Fruit fly (Drosophila melanogaster): Measurements from ENCODE around the gene Dpck.

The Dpck gene

DNA sequence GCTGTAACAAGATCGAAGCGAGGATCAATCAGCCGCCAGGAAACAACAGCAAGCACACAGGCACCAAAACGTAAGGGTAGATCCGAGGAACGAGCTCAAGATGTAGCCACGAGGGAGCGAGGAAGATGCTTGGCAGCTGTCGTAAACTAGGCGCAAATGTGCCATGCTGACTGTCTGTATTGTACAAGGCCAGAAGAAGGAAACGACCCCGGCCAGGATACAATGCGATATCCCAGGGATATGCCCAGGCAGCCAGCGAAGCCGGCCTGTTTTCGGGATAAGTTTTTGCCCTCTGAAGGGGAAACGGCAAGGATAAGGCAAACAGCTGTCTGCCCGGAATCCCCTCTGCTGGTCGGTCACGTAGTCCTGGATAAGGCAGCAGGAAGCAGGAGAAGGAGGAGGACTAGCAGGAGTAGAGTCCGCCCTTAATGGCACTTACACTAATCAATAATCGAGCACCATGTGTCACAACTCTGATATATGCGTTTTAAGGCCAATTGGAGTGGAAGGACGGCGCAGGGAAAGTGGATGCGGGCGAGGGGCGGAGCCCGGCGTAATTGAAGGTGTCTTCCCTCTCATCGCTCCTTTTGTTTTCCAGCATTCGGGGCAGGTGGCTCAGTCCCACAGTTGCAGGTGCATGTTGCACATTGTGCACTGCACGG, 23.7 kb downstream of the Dpck start (continued):
- no peak for TF ChIP-seq en (GFP tag; optimal IDR thresholded peaks at IDR 0.05)
- TF ChIP-seq Ets65A (GFP tag): peak; percentile 14
- peak; percentile 94 for TF ChIP-seq D (optimal IDR thresholded peaks at IDR 0.05)
- TF ChIP-seq D (GFP tag; optimal IDR thresholded peaks at IDR 0.05): no peak
- no peak for TF ChIP-seq Dip2 (GFP tag; IDR thresholded peaks at IDR 0.05)
- no peak for TF ChIP-seq Jarid2 (GFP tag; optimal IDR thresholded peaks at IDR 0.05)
- TF ChIP-seq sens (GFP tag): peak; percentile 70
- no peak for TF ChIP-seq Abd-B (GFP tag; optimal IDR thresholded peaks at IDR 0.05)
- TF ChIP-seq crol (GFP tag; IDR thresholded peaks at IDR 0.05): peak; percentile 62; the same call in 1 of the 2 replicates
- TF ChIP-seq sr (GFP tag; IDR thresholded peaks at IDR 0.05): no peak
- TF ChIP-seq twi (tag; optimal IDR thresholded peaks at IDR 0.05): peak; percentile 93
- no peak for TF ChIP-seq salm (tag; optimal IDR thresholded peaks at IDR 0.05)
- TF ChIP-seq al (GFP tag; IDR thresholded peaks at IDR 0.05): no peak
- no peak for TF ChIP-seq TFAM (GFP tag; optimal IDR thresholded peaks at IDR 0.05)
- peak; percentile 85 for TF ChIP-seq CG2199 (GFP tag; IDR thresholded peaks at IDR 0.05)
- TF ChIP-seq kni (GFP tag; optimal IDR thresholded peaks at IDR 0.05): peak; percentile 50
- TF ChIP-seq CG13296 (GFP tag; optimal IDR thresholded peaks at IDR 0.05): no peak
- TF ChIP-seq insv (GFP tag; optimal IDR thresholded peaks at IDR 0.05): peak in 1 of 2 experiments; percentile 76
- TF ChIP-seq CG14860 (GFP tag; IDR thresholded peaks at IDR 0.05; ENCODE audit: partially characterized antibody): no peak
- TF ChIP-seq sens-2 (GFP tag; IDR thresholded peaks at IDR 0.05): no peak
- no peak for TF ChIP-seq Chrac-16 (GFP tag; optimal IDR thresholded peaks at IDR 0.05)
- peak; percentile 90 for TF ChIP-seq pros (GFP tag; optimal IDR thresholded peaks at IDR 0.05)
- TF ChIP-seq CG4360 (GFP tag; IDR thresholded peaks at IDR 0.05): 0 out of 2 replicates have a peak, but pooled peaks have one; percentile 22
- TF ChIP-seq Fer2 (tag; optimal IDR thresholded peaks at IDR 0.05): no peak
- TF ChIP-seq CG12155 (GFP tag; optimal IDR thresholded peaks at IDR 0.05): no peak
- peak; percentile 62 for TF ChIP-seq hth (optimal IDR thresholded peaks at IDR 0.05)
- TF ChIP-seq Elba2 (GFP tag; optimal IDR thresholded peaks at IDR 0.05): peak; percentile 18

- TF ChIP-seq vnd (GFP tag; IDR thresholded peaks at IDR 0.05; ENCODE audit: partially characterized antibody): no peak
- TF ChIP-seq bab2 (GFP tag; optimal IDR thresholded peaks at IDR 0.05): peak; percentile 23
- peak in 1 of 2 experiments; percentile 35 for TF ChIP-seq Pdp1 (GFP tag; optimal IDR thresholded peaks at IDR 0.05)
- TF ChIP-seq CG18262 (tag; optimal IDR thresholded peaks at IDR 0.05): peak; percentile 39
- no peak for TF ChIP-seq CG8290 (GFP tag; optimal IDR thresholded peaks at IDR 0.05)
- peak in 1 of 2 experiments; percentile 14 for TF ChIP-seq CG8290 (tag; optimal IDR thresholded peaks at IDR 0.05)
- peak; percentile 9 for TF ChIP-seq shn (GFP tag; optimal IDR thresholded peaks at IDR 0.05)
- TF ChIP-seq Ssrp (tag; optimal IDR thresholded peaks at IDR 0.05): peak; percentile 45
- peak; percentile 15 for TF ChIP-seq CG2712 (tag; optimal IDR thresholded peaks at IDR 0.05)
- TF ChIP-seq cas (GFP tag; IDR thresholded peaks at IDR 0.05): no peak
- TF ChIP-seq MTF-1 (GFP tag; optimal IDR thresholded peaks at IDR 0.05; ENCODE audit: borderline replicate concordance): peak; percentile 27
- TF ChIP-seq CG12769 (tag; optimal IDR thresholded peaks at IDR 0.05): peak; percentile 56
- TF ChIP-seq Trl (optimal IDR thresholded peaks at IDR 0.05): peak; percentile 83 to 97
- TF ChIP-seq Trl (GFP tag; optimal IDR thresholded peaks at IDR 0.05): peak; percentile 39
- TF ChIP-seq CG7786 (GFP tag; optimal IDR thresholded peaks at IDR 0.05): peak; percentile 33
- TF ChIP-seq kni (GFP tag; optimal IDR thresholded peaks at IDR 0.05): peak; percentile 38
- peak; percentile 10 for TF ChIP-seq oc (tag; optimal IDR thresholded peaks at IDR 0.05)
- TF ChIP-seq HLHmδ (GFP tag; optimal IDR thresholded peaks at IDR 0.05): peak; percentile 37
- peak; percentile 27 for TF ChIP-seq BtbVII (GFP tag; optimal IDR thresholded peaks at IDR 0.05)
- peak; percentile 45 for TF ChIP-seq Mes4 (GFP tag; optimal IDR thresholded peaks at IDR 0.05)
- no peak for TF ChIP-seq CG6175 (GFP tag; IDR thresholded peaks at IDR 0.05)
- TF ChIP-seq abd-A (tag; optimal IDR thresholded peaks at IDR 0.05): peak; percentile 68
- TF ChIP-seq ATbp (GFP tag; optimal IDR thresholded peaks at IDR 0.05): peak; percentile 45
- TF ChIP-seq ase (GFP tag; IDR thresholded peaks at IDR 0.05): no peak
Observed at dm6 chr3R:7107713-7108588, 26.0 kb downstream of the Dpck start.

Data from whole organism, embryonic.